Worm (Caenorhabditis elegans): Measurements from ENCODE around the gene hach-1.

- TF ChIP-seq tab-1 (GFP tag; IDR thresholded peaks at IDR 0.05) = no peak
- TF ChIP-seq flt-1 (GFP tag; IDR thresholded peaks at IDR 0.05) = no peak
These were observed 2.2 kb upstream of the hach-1 start for ce11 chrIII:5553098-5553497.
